Fruit fly (Drosophila melanogaster) whole organism, pupa: Measurements from ENCODE around the gene CG34180.
A peak's percentile ranks its signal among the peaks of the same experiment; 100 is the strongest.

Experiments used
- CG14655 ChIP-seq: fragments of 200-800 bp; sonication (Bioruptor generic); optimal IDR thresholded peaks from 3 replicates; lab custom pipeline; 2017; ENCODE audit warnings: mild to moderate bottlenecking, missing biosample characterization, missing genetic modification reagents, missing genetic modification characterization
- CG15710 ChIP-seq: fragments of 200-800 bp; sonication (Bioruptor generic); optimal IDR thresholded peaks from 2 replicates; lab custom pipeline; 2018; ENCODE audit warnings: missing biosample characterization, mild to moderate bottlenecking, missing genetic modification characterization, moderate library complexity
- CG17806 ChIP-seq: fragments of 200-800 bp; sonication (Bioruptor generic); optimal IDR thresholded peaks from 2 replicates; lab custom pipeline; 2018; ENCODE audit warnings: missing biosample characterization, mild to moderate bottlenecking, missing genetic modification characterization, moderate library complexity
- CG32121 ChIP-seq: fragments of 200-800 bp; sonication (Bioruptor generic); IDR thresholded peaks from 2 replicates; pipeline ENCODE4 v1.3.6; 2022; ENCODE audit warnings: missing biosample characterization, missing genetic modification characterization
- CG34367 ChIP-seq: fragments of 200-800 bp; sonication (Bioruptor generic); optimal IDR thresholded peaks from 2 replicates; lab custom pipeline; 2018; ENCODE audit warnings: missing biosample characterization, mild to moderate bottlenecking, missing genetic modification characterization
- CG9948 ChIP-seq: fragments of 200-800 bp; sonication (Bioruptor generic); optimal IDR thresholded peaks from 2 replicates; lab custom pipeline; 2018; ENCODE audit warnings: missing biosample characterization, mild to moderate bottlenecking, missing genetic modification characterization, moderate library complexity
- D1 ChIP-seq: fragments of 200-800 bp; sonication (Bioruptor generic); optimal IDR thresholded peaks from 2 replicates; lab custom pipeline; 2018; ENCODE audit warnings: missing biosample characterization, mild to moderate bottlenecking, missing genetic modification characterization, moderate library complexity
- Ets98B ChIP-seq: fragments of 200-800 bp; sonication (Bioruptor generic); IDR thresholded peaks from 2 replicates; pipeline ENCODE4 v1.3.6; 2022; ENCODE audit warnings: missing biosample characterization, missing genetic modification characterization
- fd96Ca ChIP-seq: fragments of 200-800 bp; sonication (Bioruptor generic); IDR thresholded peaks from 3 replicates; pipeline ENCODE4 v1.3.6; 2022; ENCODE audit warnings: missing biosample characterization, missing genetic modification characterization
- gl ChIP-seq: fragments of 200-800 bp; sonication (Bioruptor generic); optimal IDR thresholded peaks from 2 replicates; lab custom pipeline; 2018; ENCODE audit warnings: missing biosample characterization, mild to moderate bottlenecking, missing genetic modification characterization
- rn ChIP-seq: fragments of 200-800 bp; sonication (Bioruptor generic); IDR thresholded peaks from 2 replicates; pipeline ENCODE4 v1.3.6; 2022; ENCODE audit warnings: missing biosample characterization, missing genetic modification characterization

DNA sequence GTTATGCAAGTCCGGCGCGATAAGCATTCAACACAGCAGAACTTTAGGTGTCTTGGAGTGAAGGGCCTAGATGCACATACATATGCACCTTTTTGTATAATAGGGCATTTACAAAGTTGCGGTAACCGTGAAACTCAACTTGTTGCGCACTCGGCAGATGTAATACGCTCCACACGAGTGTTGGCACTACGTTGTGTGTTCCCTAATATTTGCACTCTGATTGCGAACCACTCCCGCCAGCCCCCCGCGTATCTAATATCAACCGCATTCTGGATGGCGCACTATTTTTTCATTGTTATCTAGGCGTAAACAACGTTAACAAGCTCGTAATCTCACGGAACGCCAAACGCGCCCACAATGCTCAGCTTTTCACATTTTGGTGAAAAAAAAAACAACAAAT, 20.0 kb downstream of the CG34180 start:
- TF ChIP-seq CG32121 (GFP tag; lab: Robert Waterston, UW) (no peak), D1 (tag; lab: Kevin White, UChicago) (no peak), CG9948 (tag; lab: Kevin White, UChicago) (no peak), Ets98B (no peak), CG34367 (tag; lab: Kevin White, UChicago) (no peak), rn (GFP tag; lab: Robert Waterston, UW) (no peak), gl (tag; lab: Kevin White, UChicago) (no peak), CG15710 (no peak), CG14655 (GFP tag; lab: Kevin White, UChicago) (no peak), fd96Ca (GFP tag; lab: Robert Waterston, UW) (0 out of 3 replicates have a peak, but pooled peaks have one; percentile 23), CG17806 (tag; lab: Kevin White, UChicago) (no peak)
